Worm (Caenorhabditis elegans) whole organism, L4 larva: ENCODE measurements around the gene K07C5.13.

Experiments
- aly-2 ChIP-seq: sonication (generic microtip); optimal IDR thresholded peaks from 2 replicates; lab custom pipeline; 2018; ENCODE audit warnings: missing biosample characterization, missing genetic modification characterization
- fkh-10 ChIP-seq: fragments of 150-350 bp; optimal IDR thresholded peaks from 2 replicates; lab custom pipeline; 2014; ENCODE audit warnings: missing biosample characterization, missing genetic modification reagents, missing genetic modification characterization
- nhr-11 ChIP-seq: fragments of 150-350 bp; optimal IDR thresholded peaks from 2 replicates; lab custom pipeline; 2014; ENCODE audit warnings: missing biosample characterization, missing genetic modification characterization
- snpc-1.2 ChIP-seq: fragments of 200-800 bp; sonication (Bioruptor generic); IDR thresholded peaks from 2 replicates; pipeline ENCODE4 v1.3.6; 2022; ENCODE audit warnings: missing genetic modification reagents, missing genetic modification characterization, missing compliant biosample characterization

ce11 chrV:10363834-10364233, 22.0 kb downstream of the K07C5.13 start:
- TF ChIP-seq nhr-11 (tag; lab: Kevin White, UChicago) (no peak), fkh-10 (GFP tag; lab: Kevin White, UChicago) (no peak), snpc-1.2 (GFP tag; lab: Robert Waterston, UW) (no peak), aly-2 (tag; lab: Kevin White, UChicago) (no peak)
